Fruit fly (Drosophila melanogaster) whole organism: ENCODE data around the gene CG3764.

Experiments
- CG8478 ChIP-seq: fragments of >200 bp; optimal IDR thresholded peaks from 2 replicates; lab custom pipeline; 2018; ENCODE audit warnings: inconsistent platforms
- Dll ChIP-seq: fragments of >200 bp; optimal IDR thresholded peaks from 2 replicates; lab custom pipeline; 2017
- EcR ChIP-seq, 2 experiments: fragments of >200 bp; optimal IDR thresholded peaks; 2 replicates each; lab custom pipeline; 2017; ENCODE audit warnings: missing biosample characterization in 2 of 2, missing genetic modification characterization in 2 of 2, missing genetic modification reagents in 2 of 2
- pan ChIP-seq: fragments of >200 bp; optimal IDR thresholded peaks from 2 replicates; lab custom pipeline; 2017
- psq ChIP-seq: fragments of >200 bp; optimal IDR thresholded peaks from 2 replicates; lab custom pipeline; 2017
- usp ChIP-seq: fragments of >200 bp; optimal IDR thresholded peaks from 2 replicates; lab custom pipeline; 2017; ENCODE audit warnings: missing biosample characterization, missing genetic modification characterization, mixed read lengths

dm6 chr3L:17055467-17055877 is 43.1 kb upstream of the CG3764 start, which contains the start of gene CG7724:
- no peak for TF ChIP-seq EcR (GFP tag; optimal IDR thresholded peaks at IDR 0.05; lab: Kevin White, UChicago)
- TF ChIP-seq Dll (lab: Kevin White, UChicago) = no peak
- TF ChIP-seq CG8478 (lab: Kevin White, UChicago) = no peak
- no peak for TF ChIP-seq pan (lab: Kevin White, UChicago)
- no peak for TF ChIP-seq usp (GFP tag; lab: Kevin White, UChicago)
- no peak for TF ChIP-seq psq (lab: Kevin White, UChicago)
